Fruit fly (Drosophila melanogaster): Measurements from ENCODE around the gene Sgs7.

The Sgs7 gene

DNA sequence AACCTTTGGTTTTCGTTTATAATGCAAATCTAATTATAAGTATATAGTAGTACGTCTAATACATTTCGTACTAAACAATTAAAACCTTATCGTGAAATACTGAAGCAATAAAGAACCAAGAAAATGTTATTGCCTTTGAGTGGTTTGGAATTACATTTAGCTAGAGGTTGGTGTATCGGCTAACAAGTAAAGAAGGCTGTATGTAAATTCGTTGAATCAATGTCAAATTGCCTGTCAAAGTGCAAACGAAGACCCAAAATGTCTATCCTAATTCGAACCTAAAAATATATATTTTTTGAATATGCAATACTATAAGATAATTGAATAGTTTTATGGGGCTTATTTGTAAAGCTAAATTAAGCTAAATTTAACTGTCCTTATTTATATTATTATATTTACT, 1.6 kb downstream of the Sgs7 start (continued):
- TF ChIP-seq CG9727 (GFP tag; optimal IDR thresholded peaks at IDR 0.05) (no peak), CG7745 (tag; optimal IDR thresholded peaks at IDR 0.05) (no peak), CG12769 (tag; optimal IDR thresholded peaks at IDR 0.05) (no peak), CG11456 (GFP tag; IDR thresholded peaks at IDR 0.05) (no peak), chinmo (GFP tag; IDR thresholded peaks at IDR 0.05; ENCODE audit: partially characterized antibody) (0 out of 4 replicates have a peak, but pooled peaks have one; percentile 38), CG5953 (GFP tag; IDR thresholded peaks at IDR 0.05) (no peak), CG6689 (GFP tag; IDR thresholded peaks at IDR 0.05) (no peak), CG15073 (GFP tag; optimal IDR thresholded peaks at IDR 0.05) (no peak), abd-A (tag; optimal IDR thresholded peaks at IDR 0.05) (peak; percentile 14), Atf3 (GFP tag; optimal IDR thresholded peaks at IDR 0.05) (no peak), lab (GFP tag; optimal IDR thresholded peaks at IDR 0.05) (no peak), CG14014 (GFP tag; IDR thresholded peaks at IDR 0.05) (no peak), ken (GFP tag; IDR thresholded peaks at IDR 0.05) (no peak), gem (tag; optimal IDR thresholded peaks at IDR 0.05) (no peak), Meics (GFP tag; optimal IDR thresholded peaks at IDR 0.05) (no peak), org-1 (GFP tag; optimal IDR thresholded peaks at IDR 0.05) (no peak), Max (GFP tag; optimal IDR thresholded peaks at IDR 0.05) (no peak), tll (GFP tag; optimal IDR thresholded peaks at IDR 0.05) (no peak), Dek (tag; optimal IDR thresholded peaks at IDR 0.05) (peak; percentile 39), ara (GFP tag; IDR thresholded peaks at IDR 0.05) (no peak), CG18262 (tag; optimal IDR thresholded peaks at IDR 0.05) (no peak), CG7839 (tag; optimal IDR thresholded peaks at IDR 0.05) (no peak), CG31441 (GFP tag; IDR thresholded peaks at IDR 0.05) (no peak), bbx (GFP tag; IDR thresholded peaks at IDR 0.05; ENCODE audit: partially characterized antibody) (0 out of 2 replicates have a peak, but pooled peaks have one; percentile 20), CG17802 (tag; optimal IDR thresholded peaks at IDR 0.05) (no peak), Ada2b (GFP tag; IDR thresholded peaks at IDR 0.05) (no peak), CG3407 (GFP tag; optimal IDR thresholded peaks at IDR 0.05) (no peak), CG11560 (tag; IDR thresholded peaks at IDR 0.05) (no peak), CG10543 (GFP tag; optimal IDR thresholded peaks at IDR 0.05) (no peak), Ravus (GFP tag; IDR thresholded peaks at IDR 0.05) (no peak), nerfin-2 (GFP tag; IDR thresholded peaks at IDR 0.05; ENCODE audit: partially characterized antibody) (no peak), ttk (GFP tag; IDR thresholded peaks at IDR 0.05) (no peak), crp (GFP tag; optimal IDR thresholded peaks at IDR 0.05) (no peak), PHDP (tag; optimal IDR thresholded peaks at IDR 0.05) (no peak), CG7987 (GFP tag; optimal IDR thresholded peaks at IDR 0.05) (no peak), zfh1 (GFP tag; IDR thresholded peaks at IDR 0.05) (no peak), Med (GFP tag) (no peak), Neu2 (GFP tag; optimal IDR thresholded peaks at IDR 0.05; ENCODE audit: borderline replicate concordance) (no peak), Doc2 (GFP tag; IDR thresholded peaks at IDR 0.05) (no peak), CG8388 (GFP tag; optimal IDR thresholded peaks at IDR 0.05) (no peak), CG8924 (tag; optimal IDR thresholded peaks at IDR 0.05) (no peak), zf30C (GFP tag; optimal IDR thresholded peaks at IDR 0.05) (no peak), zen2 (GFP tag; IDR thresholded peaks at IDR 0.05; ENCODE audit: partially characterized antibody) (no peak), row (GFP tag; IDR thresholded peaks at IDR 0.05) (no peak), pzg (GFP tag; optimal IDR thresholded peaks at IDR 0.05) (peak; percentile 13), luna (GFP tag; optimal IDR thresholded peaks at IDR 0.05) (no peak), GATAe (GFP tag; conservative IDR thresholded peaks at IDR 0.05) (no peak), ap (GFP tag; IDR thresholded peaks at IDR 0.05) (no peak), HmgZ (tag; optimal IDR thresholded peaks at IDR 0.05) (peak; percentile 22), seq (GFP tag; IDR thresholded peaks at IDR 0.05) (no peak), CG9797 (GFP tag; optimal IDR thresholded peaks at IDR 0.05) (no peak)
